Fruit fly (Drosophila melanogaster) whole organism, prepupa: ENCODE results near the gene CG43181.

Source experiments
- Blimp-1 ChIP-seq: fragments of 200-800 bp; sonication (Bioruptor generic); optimal IDR thresholded peaks from 3 replicates; lab custom pipeline; 2017; ENCODE audit warnings: missing biosample characterization, missing genetic modification characterization, mild to moderate bottlenecking, moderate library complexity, missing genetic modification reagents
- CG10631 ChIP-seq: fragments of 200-800 bp; sonication (Bioruptor generic); optimal IDR thresholded peaks from 2 replicates; lab custom pipeline; 2016; ENCODE audit warnings: missing biosample characterization, missing genetic modification characterization
- CG10669 ChIP-seq: fragments of 200-800 bp; sonication (Bioruptor generic); optimal IDR thresholded peaks from 3 replicates; lab custom pipeline; 2018; ENCODE audit warnings: missing biosample characterization, mild to moderate bottlenecking, missing genetic modification characterization, moderate library complexity
- CG11294 ChIP-seq: fragments of 200-800 bp; sonication (Bioruptor generic); IDR thresholded peaks from 2 replicates; pipeline ENCODE4 v1.3.6; 2022; ENCODE audit warnings: missing biosample characterization, missing genetic modification characterization
- CG11902 ChIP-seq: fragments of 200-800 bp; sonication (Bioruptor generic); optimal IDR thresholded peaks from 3 replicates; lab custom pipeline; 2016; ENCODE audit warnings: missing biosample characterization, missing genetic modification characterization
- CG1621 ChIP-seq: fragments of 200-800 bp; sonication (Bioruptor generic); optimal IDR thresholded peaks from 3 replicates; lab custom pipeline; 2018; ENCODE audit warnings: missing biosample characterization, mild to moderate bottlenecking, missing genetic modification characterization
- CG16779 ChIP-seq: fragments of 200-800 bp; sonication (Bioruptor generic); optimal IDR thresholded peaks from 3 replicates; lab custom pipeline; 2017; ENCODE audit warnings: missing biosample characterization, mild to moderate bottlenecking, missing genetic modification characterization
- CG3032 ChIP-seq: fragments of 200-800 bp; optimal IDR thresholded peaks from 2 replicates; lab custom pipeline; 2019; ENCODE audit warnings: missing biosample characterization, mild to moderate bottlenecking, missing genetic modification characterization, moderate library complexity
- CG31627 ChIP-seq: fragments of 200-800 bp; sonication (Bioruptor generic); optimal IDR thresholded peaks from 3 replicates; lab custom pipeline; 2016; ENCODE audit warnings: missing biosample characterization, missing genetic modification characterization
- CG32006 ChIP-seq: fragments of 200-800 bp; sonication (Bioruptor generic); optimal IDR thresholded peaks from 3 replicates; lab custom pipeline; 2017; ENCODE audit warnings: missing biosample characterization, mild to moderate bottlenecking, missing genetic modification characterization
- CG3919 ChIP-seq: fragments of 200-800 bp; sonication (Bioruptor generic); optimal IDR thresholded peaks from 3 replicates; lab custom pipeline; 2016; ENCODE audit warnings: missing biosample characterization, missing genetic modification characterization
- CG4318 ChIP-seq: fragments of 200-800 bp; sonication (Bioruptor generic); optimal IDR thresholded peaks from 3 replicates; lab custom pipeline; 2017; ENCODE audit warnings: missing biosample characterization, mild to moderate bottlenecking, missing genetic modification characterization
- CG6163 ChIP-seq: fragments of 200-800 bp; sonication (Bioruptor generic); IDR thresholded peaks from 3 replicates; pipeline ENCODE4 v1.3.6; 2022; ENCODE audit warnings: missing biosample characterization, missing genetic modification characterization
- CG6276 ChIP-seq: fragments of 200-800 bp; sonication (Bioruptor generic); optimal IDR thresholded peaks from 2 replicates; lab custom pipeline; 2017; ENCODE audit warnings: missing biosample characterization, mild to moderate bottlenecking, missing genetic modification characterization
- CG6792 ChIP-seq: fragments of 200-800 bp; sonication (Bioruptor generic); optimal IDR thresholded peaks from 3 replicates; lab custom pipeline; 2016; ENCODE audit warnings: missing biosample characterization, missing genetic modification characterization
- CG6808 ChIP-seq: fragments of 200-800 bp; sonication (Bioruptor generic); optimal IDR thresholded peaks from 3 replicates; lab custom pipeline; 2017; ENCODE audit warnings: missing biosample characterization, missing genetic modification characterization, mild to moderate bottlenecking, moderate library complexity, missing genetic modification reagents
- CG6854 ChIP-seq: fragments of 200-800 bp; sonication (Bioruptor generic); optimal IDR thresholded peaks from 2 replicates; lab custom pipeline; 2017; ENCODE audit warnings: missing biosample characterization, mild to moderate bottlenecking, missing genetic modification characterization
- CG7368 ChIP-seq: fragments of 200-800 bp; sonication (Bioruptor generic); optimal IDR thresholded peaks from 3 replicates; lab custom pipeline; 2016; ENCODE audit warnings: missing biosample characterization, missing genetic modification characterization
- CG8119 ChIP-seq: fragments of 200-800 bp; sonication (Bioruptor generic); IDR thresholded peaks from 3 replicates; pipeline ENCODE4 v1.3.6; 2022; ENCODE audit warnings: missing biosample characterization, missing genetic modification characterization
- CG8319 ChIP-seq: fragments of 200-800 bp; sonication (Bioruptor generic); optimal IDR thresholded peaks from 3 replicates; lab custom pipeline; 2016; ENCODE audit warnings: missing biosample characterization, missing genetic modification characterization
- CG8632 ChIP-seq: fragments of 200-800 bp; sonication (Bioruptor generic); optimal IDR thresholded peaks from 3 replicates; lab custom pipeline; 2016; ENCODE audit warnings: missing biosample characterization, missing genetic modification characterization
- CG9139 ChIP-seq: fragments of 200-800 bp; sonication (Bioruptor generic); optimal IDR thresholded peaks from 3 replicates; lab custom pipeline; 2017; ENCODE audit warnings: missing biosample characterization, mild to moderate bottlenecking, missing genetic modification characterization
- Eip75B ChIP-seq: fragments of 200-800 bp; sonication (Bioruptor generic); optimal IDR thresholded peaks from 3 replicates; lab custom pipeline; 2016; ENCODE audit warnings: missing biosample characterization, missing genetic modification characterization
- Eip78C ChIP-seq: fragments of 200-800 bp; sonication (Bioruptor generic); peaks from one replicate; lab custom pipeline; 2016; ENCODE audit warnings: missing biosample characterization, missing genetic modification characterization
- Eip93F ChIP-seq: fragments of 200-800 bp; sonication (Bioruptor generic); optimal IDR thresholded peaks from 2 replicates; lab custom pipeline; 2016; ENCODE audit warnings: missing biosample characterization, mild to moderate bottlenecking, missing genetic modification characterization
- Ets21C ChIP-seq: fragments of 200-800 bp; sonication (Bioruptor generic); optimal IDR thresholded peaks from 3 replicates; lab custom pipeline; 2016; ENCODE audit warnings: missing biosample characterization, missing genetic modification characterization
- Ets96B ChIP-seq: fragments of 200-800 bp; optimal IDR thresholded peaks from 2 replicates; lab custom pipeline; 2019; ENCODE audit warnings: missing biosample characterization, mild to moderate bottlenecking, missing genetic modification characterization, moderate library complexity
- Gug ChIP-seq: fragments of 200-800 bp; sonication (Bioruptor generic); IDR thresholded peaks from 2 replicates; pipeline ENCODE4 v1.3.6; 2022; ENCODE audit warnings: missing biosample characterization, missing genetic modification characterization
- Hr38 ChIP-seq: sonication (Bioruptor generic); optimal IDR thresholded peaks from 2 replicates; lab custom pipeline; 2016; ENCODE audit warnings: missing biosample characterization, missing genetic modification characterization
- Hr39 ChIP-seq: fragments of 200-800 bp; sonication (Bioruptor generic); optimal IDR thresholded peaks from 2 replicates; lab custom pipeline; 2016; ENCODE audit warnings: missing biosample characterization, missing genetic modification characterization
- Hr4 ChIP-seq: fragments of 200-800 bp; sonication (Bioruptor generic); optimal IDR thresholded peaks from 3 replicates; lab custom pipeline; 2016; ENCODE audit warnings: missing biosample characterization, missing genetic modification characterization
- Lpt ChIP-seq: fragments of 200-800 bp; sonication (Bioruptor generic); optimal IDR thresholded peaks from 3 replicates; lab custom pipeline; 2016; ENCODE audit warnings: missing biosample characterization, missing genetic modification characterization
- OdsH ChIP-seq: fragments of 200-800 bp; sonication (Bioruptor generic); optimal IDR thresholded peaks from 3 replicates; lab custom pipeline; 2016; ENCODE audit warnings: missing biosample characterization, missing genetic modification characterization
- Smox ChIP-seq: fragments of 200-800 bp; sonication (Bioruptor generic); optimal IDR thresholded peaks from 3 replicates; lab custom pipeline; 2016; ENCODE audit warnings: missing biosample characterization, missing genetic modification characterization
- Sox102F ChIP-seq: fragments of 200-800 bp; sonication (Bioruptor generic); optimal IDR thresholded peaks from 2 replicates; lab custom pipeline; 2016; ENCODE audit warnings: missing biosample characterization, mild to moderate bottlenecking, missing genetic modification characterization
- Sox14 ChIP-seq: fragments of 200-800 bp; sonication (Bioruptor generic); optimal IDR thresholded peaks from 3 replicates; lab custom pipeline; 2016; ENCODE audit warnings: missing biosample characterization, missing genetic modification characterization
- achi ChIP-seq: fragments of 200-800 bp; sonication (Bioruptor generic); optimal IDR thresholded peaks from 3 replicates; lab custom pipeline; 2016; ENCODE audit warnings: missing biosample characterization, missing genetic modification characterization
- acj6 ChIP-seq: fragments of 200-800 bp; sonication (Bioruptor generic); optimal IDR thresholded peaks from 3 replicates; lab custom pipeline; 2016; ENCODE audit warnings: missing biosample characterization, missing genetic modification characterization
- cyc ChIP-seq: fragments of 200-800 bp; sonication (Bioruptor generic); optimal IDR thresholded peaks from 3 replicates; lab custom pipeline; 2016; ENCODE audit warnings: missing biosample characterization, missing genetic modification characterization
- dac ChIP-seq: fragments of 200-800 bp; sonication (Bioruptor generic); optimal IDR thresholded peaks from 2 replicates; lab custom pipeline; 2017; ENCODE audit warnings: missing biosample characterization, mild to moderate bottlenecking, missing genetic modification characterization
- eg ChIP-seq: fragments of 200-800 bp; sonication (Bioruptor generic); IDR thresholded peaks from 3 replicates; pipeline ENCODE4 v1.3.6; 2022; ENCODE audit warnings: missing biosample characterization, missing genetic modification characterization
- esn ChIP-seq: fragments of 200-800 bp; sonication (Bioruptor generic); optimal IDR thresholded peaks from 2 replicates; lab custom pipeline; 2016; ENCODE audit warnings: missing biosample characterization, mild to moderate bottlenecking, missing genetic modification characterization, moderate library complexity
- fd85E ChIP-seq: fragments of 200-800 bp; sonication (Bioruptor generic); optimal IDR thresholded peaks from 3 replicates; lab custom pipeline; 2016; ENCODE audit warnings: missing biosample characterization, missing genetic modification characterization
- fkh ChIP-seq: fragments of 200-800 bp; sonication (Bioruptor generic); optimal IDR thresholded peaks from 3 replicates; lab custom pipeline; 2017; ENCODE audit warnings: missing biosample characterization, mild to moderate bottlenecking, missing genetic modification characterization, moderate library complexity
- lz ChIP-seq: fragments of 200-800 bp; sonication (Bioruptor generic); optimal IDR thresholded peaks from 3 replicates; lab custom pipeline; 2016; ENCODE audit warnings: missing biosample characterization, missing genetic modification characterization
- net ChIP-seq: fragments of 200-800 bp; sonication (Bioruptor generic); optimal IDR thresholded peaks from 3 replicates; lab custom pipeline; 2016; ENCODE audit warnings: missing biosample characterization, missing genetic modification characterization
- pdm3 ChIP-seq: fragments of 200-800 bp; sonication (Bioruptor generic); optimal IDR thresholded peaks from 3 replicates; lab custom pipeline; 2016; ENCODE audit warnings: missing biosample characterization, missing genetic modification characterization
- salr ChIP-seq, 2 experiments: fragments of 200-800 bp; sonication (Bioruptor generic); optimal IDR thresholded peaks; 3 replicates each; lab custom pipeline; 2016 to 2018; ENCODE audit warnings: missing biosample characterization in 2 of 2, missing genetic modification characterization in 2 of 2, mild to moderate bottlenecking in 1 of 2
- spab ChIP-seq: fragments of 200-800 bp; sonication (Bioruptor generic); optimal IDR thresholded peaks from 2 replicates; lab custom pipeline; 2017; ENCODE audit warnings: missing biosample characterization, mild to moderate bottlenecking, missing genetic modification characterization, missing genetic modification reagents
- ss ChIP-seq, 2 experiments: fragments of 200-800 bp; sonication (Bioruptor generic); optimal IDR thresholded peaks; 2 replicates in 1 of 2; 3 replicates in 1 of 2; lab custom pipeline; 2017 to 2018; ENCODE audit warnings: mild to moderate bottlenecking in 2 of 2, missing biosample characterization in 2 of 2, missing genetic modification characterization in 2 of 2, moderate library complexity in 1 of 2
- svp ChIP-seq: fragments of 200-800 bp; sonication (Bioruptor generic); peaks from one replicate; lab custom pipeline; 2016; ENCODE audit warnings: missing biosample characterization, missing genetic modification characterization
- topi ChIP-seq: fragments of 200-800 bp; sonication (Bioruptor generic); optimal IDR thresholded peaks from 3 replicates; lab custom pipeline; 2016; ENCODE audit warnings: missing biosample characterization, missing genetic modification characterization
- vri ChIP-seq: fragments of 200-800 bp; sonication (Bioruptor generic); optimal IDR thresholded peaks from 3 replicates; lab custom pipeline; 2016; ENCODE audit warnings: missing biosample characterization, mild to moderate bottlenecking, missing genetic modification characterization

Gene CG43181

dm6 chrX:379527-379926 is 29.2 kb downstream of the CG43181 start:
- TF ChIP-seq CG8632 (GFP tag; lab: Kevin White, UChicago) (no peak), fd85E (GFP tag; lab: Kevin White, UChicago) (no peak), CG8119 (no peak), ss (GFP tag; optimal IDR thresholded peaks at IDR 0.05; lab: Kevin White, UChicago) (peak; percentile 58 to 63), CG3032 (peak; percentile 75), CG32006 (no peak), esn (peak; percentile 35), CG3919 (GFP tag; lab: Kevin White, UChicago) (peak; percentile 36), achi (GFP tag; lab: Kevin White, UChicago) (peak; percentile 34), Eip75B (GFP tag; lab: Kevin White, UChicago) (peak; percentile 51), Lpt (GFP tag; lab: Kevin White, UChicago) (no peak), net (GFP tag; lab: Kevin White, UChicago) (no peak), Eip93F (GFP tag; lab: Kevin White, UChicago) (no peak), CG1621 (tag; lab: Kevin White, UChicago) (no peak), fkh (GFP tag; lab: Kevin White, UChicago) (no peak), Hr39 (GFP tag; lab: Kevin White, UChicago) (no peak), CG10631 (GFP tag; lab: Kevin White, UChicago) (peak; percentile 58), CG7368 (GFP tag; lab: Kevin White, UChicago) (no peak), spab (peak; percentile 43), CG31627 (GFP tag; lab: Kevin White, UChicago) (peak; percentile 7), CG11294 (GFP tag; lab: Robert Waterston, UW) (no peak), CG6276 (GFP tag; lab: Kevin White, UChicago) (no peak), Ets96B (tag; lab: Kevin White, UChicago) (peak; percentile 69), vri (GFP tag; lab: Kevin White, UChicago) (no peak), CG6163 (no peak), Eip78C (peak; percentile 87), CG11902 (GFP tag; lab: Kevin White, UChicago) (no peak), lz (GFP tag; lab: Kevin White, UChicago) (peak; percentile 21), CG9139 (GFP tag; lab: Kevin White, UChicago) (no peak), eg (GFP tag; lab: Robert Waterston, UW) (no peak), topi (GFP tag; lab: Kevin White, UChicago) (peak; percentile 36), CG6808 (peak; percentile 56), svp (peak; percentile 67), acj6 (peak; percentile 33), CG4318 (no peak), salr (GFP tag; optimal IDR thresholded peaks at IDR 0.05; lab: Kevin White, UChicago) (no peak), Gug (no peak), Sox14 (GFP tag; lab: Kevin White, UChicago) (peak; percentile 11), Smox (peak; percentile 22), CG6854 (GFP tag; lab: Kevin White, UChicago) (no peak), OdsH (GFP tag; lab: Kevin White, UChicago) (peak; percentile 2), CG10669 (GFP tag; lab: Kevin White, UChicago) (peak; percentile 64), Blimp-1 (no peak), CG16779 (tag; lab: Kevin White, UChicago) (no peak), Sox102F (GFP tag; lab: Kevin White, UChicago) (no peak), Hr4 (GFP tag; lab: Kevin White, UChicago) (no peak), CG6792 (peak; percentile 29), Ets21C (GFP tag; lab: Kevin White, UChicago) (no peak), pdm3 (GFP tag; lab: Kevin White, UChicago) (peak; percentile 31), cyc (peak; percentile 18), Hr38 (GFP tag; lab: Kevin White, UChicago) (no peak), dac (GFP tag; lab: Kevin White, UChicago) (no peak), CG8319 (GFP tag; lab: Kevin White, UChicago) (no peak)
